Worm (Caenorhabditis elegans) whole organism, late embryonic: ENCODE data around the gene T06D4.1.

Source experiments
- K09A11.1 ChIP-seq: sonication (generic microtip); optimal IDR thresholded peaks from 2 replicates; lab custom pipeline; 2017; ENCODE audit warnings: antibody characterized with exemption, mild to moderate bottlenecking, missing genetic modification characterization, missing compliant biosample characterization; ENCODE audit not compliant: insufficient read depth
- Y22D7AL.16 ChIP-seq: sonication (generic microtip); optimal IDR thresholded peaks from 2 replicates; lab custom pipeline; 2016; ENCODE audit warnings: missing genetic modification characterization, missing compliant biosample characterization
- ama-1 ChIP-seq: fragments of 150-350 bp; optimal IDR thresholded peaks from 2 replicates; lab custom pipeline; 2014
- dve-1 ChIP-seq: sonication (generic microtip); optimal IDR thresholded peaks from 2 replicates; lab custom pipeline; 2017; ENCODE audit warnings: antibody characterized with exemption, mild to moderate bottlenecking, missing genetic modification characterization, missing compliant biosample characterization
- syd-9 ChIP-seq: sonication (generic microtip); optimal IDR thresholded peaks from 2 replicates; lab custom pipeline; 2016; ENCODE audit warnings: mild to moderate bottlenecking, missing genetic modification characterization, moderate library complexity, missing compliant biosample characterization
- ttx-3 ChIP-seq: sonication (generic microtip); optimal IDR thresholded peaks from 2 replicates; lab custom pipeline; 2016; ENCODE audit warnings: missing genetic modification reagents, missing genetic modification characterization, missing compliant biosample characterization

- TF ChIP-seq ama-1 (lab: Kevin White, UChicago) (no peak), Y22D7AL.16 (tag; lab: Kevin White, UChicago) (no peak), syd-9 (no peak), dve-1 (tag; lab: Kevin White, UChicago) (no peak), K09A11.1 (tag; lab: Kevin White, UChicago) (no peak), ttx-3 (tag; lab: Kevin White, UChicago) (no peak)
Measured at ce11 chrII:3371010-3371409, 10.6 kb upstream of the T06D4.1 start, which contains the start of gene bath-23.
